Worm (Caenorhabditis elegans) whole organism, mixed stage, embryonic: Measurements from ENCODE around the gene ula-1.

Experiments
- blmp-1 ChIP-seq: fragments of 150-350 bp; optimal IDR thresholded peaks from 2 replicates; lab custom pipeline; 2014; ENCODE audit warnings: missing biosample characterization, missing genetic modification characterization
- elt-1 ChIP-seq: sonication (generic microtip); optimal IDR thresholded peaks from 2 replicates; lab custom pipeline; 2017; ENCODE audit warnings: missing genetic modification characterization, mild to moderate bottlenecking, missing compliant biosample characterization, antibody characterized with exemption, moderate library complexity, borderline replicate concordance; ENCODE audit not compliant: insufficient read depth
- elt-3 ChIP-seq: fragments of 150-350 bp; optimal IDR thresholded peaks from 2 replicates; lab custom pipeline; 2014; ENCODE audit warnings: missing biosample characterization, missing genetic modification characterization
- lin-13 ChIP-seq: fragments of 150-350 bp; optimal IDR thresholded peaks from 2 replicates; lab custom pipeline; 2014; ENCODE audit warnings: missing biosample characterization, missing genetic modification characterization
- lsy-2 ChIP-seq: fragments of 150-350 bp; optimal IDR thresholded peaks from 2 replicates; lab custom pipeline; 2014; ENCODE audit warnings: missing biosample characterization, missing genetic modification characterization
- mep-1 ChIP-seq: fragments of 150-350 bp; optimal IDR thresholded peaks from 2 replicates; lab custom pipeline; 2017; ENCODE audit warnings: missing biosample characterization, missing genetic modification reagents, missing genetic modification characterization, inconsistent platforms
- nhr-12 ChIP-seq: fragments of 150-350 bp; optimal IDR thresholded peaks from 2 replicates; lab custom pipeline; 2014; ENCODE audit warnings: missing biosample characterization, missing genetic modification characterization
- nhr-237 ChIP-seq: fragments of 150-350 bp; optimal IDR thresholded peaks from 2 replicates; lab custom pipeline; 2014; ENCODE audit warnings: missing biosample characterization, missing genetic modification characterization
- nhr-76 ChIP-seq: sonication (generic microtip); optimal IDR thresholded peaks from 2 replicates; lab custom pipeline; 2017; ENCODE audit warnings: missing biosample characterization, missing genetic modification characterization
- pha-4 ChIP-seq: fragments of 150-350 bp; optimal IDR thresholded peaks from 2 replicates; lab custom pipeline; 2018; ENCODE audit warnings: missing biosample characterization, missing genetic modification reagents, missing genetic modification characterization
- snpc-4 ChIP-seq: fragments of 150-350 bp; optimal IDR thresholded peaks from 2 replicates; lab custom pipeline; 2014; ENCODE audit warnings: missing biosample characterization, missing genetic modification characterization
- unc-62 ChIP-seq: fragments of 150-350 bp; optimal IDR thresholded peaks from 2 replicates; lab custom pipeline; 2014; ENCODE audit warnings: missing biosample characterization, missing genetic modification reagents, missing genetic modification characterization

DNA sequence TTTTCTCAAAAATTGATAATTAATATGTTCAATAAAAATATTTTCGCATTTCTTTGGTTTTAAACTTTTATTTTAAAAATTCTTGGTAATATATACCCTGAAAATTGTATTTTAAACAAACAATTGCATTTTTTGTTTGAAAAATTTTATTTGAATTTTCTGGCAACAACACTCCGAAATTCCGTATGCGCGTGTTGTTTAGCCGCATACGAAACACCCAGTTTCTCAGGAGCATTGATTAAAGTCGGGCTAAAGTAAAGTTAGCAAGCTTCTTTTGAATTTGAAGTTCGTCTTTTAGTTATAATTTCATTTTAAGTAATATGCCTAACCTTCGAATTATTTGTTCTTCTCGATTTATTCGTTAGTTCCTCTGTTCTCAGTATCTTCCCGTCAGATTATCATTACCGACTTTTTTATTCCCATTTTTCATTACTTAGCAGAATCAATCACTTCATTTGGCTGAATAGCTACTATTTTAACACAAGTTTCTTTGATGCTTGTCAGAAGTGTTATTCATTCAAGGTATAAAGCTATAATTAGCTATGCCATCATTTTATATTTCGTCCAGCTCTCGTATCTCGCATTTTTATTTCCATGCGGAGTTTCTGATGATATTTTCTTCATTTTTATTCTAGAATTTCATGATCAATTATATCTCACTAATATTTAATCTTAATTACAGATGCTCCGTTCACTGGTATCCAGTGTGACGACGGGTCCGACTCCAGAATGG is 14.9 kb upstream of the ula-1 start, which contains the start of gene mrps-18C:
- TF ChIP-seq elt-1 (tag; lab: Kevin White, UChicago), result no peak
- no peak for TF ChIP-seq blmp-1 (tag; lab: Kevin White, UChicago)
- no peak for TF ChIP-seq nhr-12 (tag; lab: Kevin White, UChicago)
- TF ChIP-seq nhr-237 (tag; lab: Kevin White, UChicago), result no peak
- no peak for TF ChIP-seq unc-62 (GFP tag; lab: Kevin White, UChicago)
- TF ChIP-seq nhr-76, result no peak
- TF ChIP-seq lin-13 (tag; lab: Kevin White, UChicago), result no peak
- no peak for TF ChIP-seq snpc-4 (tag; lab: Kevin White, UChicago)
- TF ChIP-seq elt-3 (tag; lab: Kevin White, UChicago), result no peak
- TF ChIP-seq mep-1 (tag; lab: Kevin White, UChicago), result no peak
- no peak for TF ChIP-seq pha-4
- TF ChIP-seq lsy-2 (tag; lab: Kevin White, UChicago), result no peak
